Fruit fly (Drosophila melanogaster) whole organism, embryonic: Measurements from ENCODE around the gene CG7304.

ENCODE experiments used
- BEAF-32 ChIP-seq: fragments of 200-800 bp; sonication (Bioruptor generic); optimal IDR thresholded peaks from 3 replicates; lab custom pipeline; 2017; ENCODE audit warnings: missing biosample characterization, missing genetic modification characterization, mild to moderate bottlenecking, moderate library complexity, missing genetic modification reagents
- CG10979 ChIP-seq: fragments of 200-800 bp; sonication (Bioruptor generic); optimal IDR thresholded peaks from 2 replicates; lab custom pipeline; 2018; ENCODE audit warnings: missing biosample characterization, mild to moderate bottlenecking, missing genetic modification characterization, moderate library complexity
- CG1233 ChIP-seq: fragments of 200-800 bp; sonication (Bioruptor generic); optimal IDR thresholded peaks from 4 replicates; lab custom pipeline; 2018; ENCODE audit warnings: missing biosample characterization, mild to moderate bottlenecking, missing genetic modification characterization
- CG13123 ChIP-seq: fragments of 200-800 bp; sonication (Bioruptor generic); optimal IDR thresholded peaks from 2 replicates; lab custom pipeline; 2016; ENCODE audit warnings: missing biosample characterization, missing genetic modification characterization
- CG15011 ChIP-seq: fragments of 200-800 bp; sonication (Bioruptor generic); optimal IDR thresholded peaks from 3 replicates; lab custom pipeline; 2018; ENCODE audit warnings: missing biosample characterization, mild to moderate bottlenecking, missing genetic modification characterization
- CG17359 ChIP-seq: fragments of 200-800 bp; sonication (Bioruptor generic); optimal IDR thresholded peaks from 3 replicates; lab custom pipeline; 2018; ENCODE audit warnings: missing biosample characterization, mild to moderate bottlenecking, missing genetic modification characterization, moderate library complexity
- CG2116 ChIP-seq: fragments of 200-800 bp; sonication (Bioruptor generic); optimal IDR thresholded peaks from 3 replicates; lab custom pipeline; 2018; ENCODE audit warnings: missing biosample characterization, mild to moderate bottlenecking, missing genetic modification characterization
- CG30431 ChIP-seq: fragments of 200-800 bp; sonication (Bioruptor generic); optimal IDR thresholded peaks from 2 replicates; lab custom pipeline; 2017; ENCODE audit warnings: missing biosample characterization, missing genetic modification characterization
- CG3065 ChIP-seq: fragments of 200-800 bp; sonication (Bioruptor generic); optimal IDR thresholded peaks from 2 replicates; lab custom pipeline; 2016; ENCODE audit warnings: missing biosample characterization, missing genetic modification characterization
- CG32532 ChIP-seq: fragments of 200-800 bp; sonication (Bioruptor generic); IDR thresholded peaks from 2 replicates; pipeline ENCODE4 v1.3.6; 2022; ENCODE audit warnings: missing biosample characterization, missing genetic modification characterization
- CG3838 ChIP-seq: fragments of 200-800 bp; sonication (Bioruptor generic); optimal IDR thresholded peaks from 3 replicates; lab custom pipeline; 2016; ENCODE audit warnings: missing biosample characterization, missing genetic modification characterization
- CG4424 ChIP-seq: fragments of 200-800 bp; sonication (Bioruptor generic); optimal IDR thresholded peaks from 3 replicates; lab custom pipeline; 2016; ENCODE audit warnings: missing biosample characterization, missing genetic modification characterization
- CG4854 ChIP-seq: fragments of 200-800 bp; sonication (Bioruptor generic); optimal IDR thresholded peaks from 2 replicates; lab custom pipeline; 2016; ENCODE audit warnings: missing biosample characterization, missing genetic modification characterization, inconsistent platforms
- CG6254 ChIP-seq: fragments of 200-800 bp; sonication (Bioruptor generic); optimal IDR thresholded peaks from 3 replicates; lab custom pipeline; 2017; ENCODE audit warnings: mild to moderate bottlenecking, missing biosample characterization, missing genetic modification reagents, missing genetic modification characterization
- CG8924 ChIP-seq: fragments of 200-800 bp; optimal IDR thresholded peaks from 3 replicates; lab custom pipeline; 2019; ENCODE audit warnings: missing biosample characterization, mild to moderate bottlenecking, missing genetic modification characterization, moderate library complexity
- CTCF ChIP-seq: fragments of 200-800 bp; sonication (Bioruptor generic); optimal IDR thresholded peaks from 2 replicates; lab custom pipeline; 2017; ENCODE audit warnings: missing biosample characterization, mild to moderate bottlenecking, missing genetic modification characterization, moderate library complexity
- Dad ChIP-seq: fragments of 200-800 bp; sonication (Bioruptor generic); optimal IDR thresholded peaks from 3 replicates; lab custom pipeline; 2016; ENCODE audit warnings: missing biosample characterization, missing genetic modification characterization
- Drgx ChIP-seq: fragments of 200-800 bp; sonication (Bioruptor generic); IDR thresholded peaks from 2 replicates; pipeline ENCODE4 v1.3.6; 2022; ENCODE audit warnings: missing biosample characterization, missing genetic modification characterization
- GATAe ChIP-seq: fragments of 200-800 bp; sonication (Bioruptor generic); conservative IDR thresholded peaks from 2 replicates; pipeline ENCODE4 v1.3.6; 2022; ENCODE audit warnings: missing biosample characterization, missing genetic modification characterization
- MTF-1 ChIP-seq: fragments of 200-800 bp; sonication (Bioruptor generic); optimal IDR thresholded peaks from 2 replicates; lab custom pipeline; 2018; ENCODE audit warnings: missing biosample characterization, mild to moderate bottlenecking, missing genetic modification characterization, borderline replicate concordance
- Meics ChIP-seq: fragments of 200-800 bp; sonication (Bioruptor generic); optimal IDR thresholded peaks from 2 replicates; lab custom pipeline; 2017; ENCODE audit warnings: missing biosample characterization, mild to moderate bottlenecking, missing genetic modification characterization
- Mes4 ChIP-seq: fragments of 200-800 bp; sonication (Bioruptor generic); optimal IDR thresholded peaks from 2 replicates; lab custom pipeline; 2016; ENCODE audit warnings: missing biosample characterization, missing genetic modification characterization
- Nf-YA ChIP-seq: fragments of 200-800 bp; sonication (Bioruptor generic); IDR thresholded peaks from 2 replicates; pipeline ENCODE4 v1.3.6; 2022; ENCODE audit warnings: missing biosample characterization, missing genetic modification characterization
- PHDP ChIP-seq: fragments of 200-800 bp; sonication (Bioruptor generic); optimal IDR thresholded peaks from 3 replicates; lab custom pipeline; 2018; ENCODE audit warnings: missing biosample characterization, mild to moderate bottlenecking, missing genetic modification characterization, moderate library complexity
- Rx ChIP-seq: fragments of 200-800 bp; sonication (Bioruptor generic); IDR thresholded peaks from 2 replicates; pipeline ENCODE4 v1.3.6; 2022; ENCODE audit warnings: missing biosample characterization, missing genetic modification characterization
- Spps ChIP-seq: fragments of 200-800 bp; sonication (Bioruptor generic); optimal IDR thresholded peaks from 2 replicates; lab custom pipeline; 2018; ENCODE audit warnings: missing biosample characterization, mild to moderate bottlenecking, missing genetic modification characterization
- Sry-δ ChIP-seq: fragments of 200-800 bp; sonication (Bioruptor generic); optimal IDR thresholded peaks from 2 replicates; lab custom pipeline; 2016; ENCODE audit warnings: missing biosample characterization, missing genetic modification characterization
- abd-A ChIP-seq: fragments of 200-800 bp; sonication (Bioruptor generic); optimal IDR thresholded peaks from 3 replicates; lab custom pipeline; 2019; ENCODE audit warnings: missing biosample characterization, mild to moderate bottlenecking, missing genetic modification characterization, moderate library complexity
- al ChIP-seq: fragments of 200-800 bp; sonication (Bioruptor generic); IDR thresholded peaks from 2 replicates; pipeline ENCODE4 v1.3.6; 2022; ENCODE audit warnings: missing biosample characterization, missing genetic modification characterization
- caup ChIP-seq: fragments of 200-800 bp; sonication (Bioruptor generic); optimal IDR thresholded peaks from 3 replicates; lab custom pipeline; 2017; ENCODE audit warnings: missing biosample characterization, mild to moderate bottlenecking, missing genetic modification characterization, moderate library complexity; ENCODE audit not compliant: severe bottlenecking
- cg ChIP-seq: fragments of 200-800 bp; sonication (Bioruptor generic); optimal IDR thresholded peaks from 3 replicates; lab custom pipeline; 2019; ENCODE audit warnings: missing biosample characterization, mild to moderate bottlenecking, missing genetic modification characterization, moderate library complexity
- crp ChIP-seq, 2 experiments: fragments of 200-800 bp; sonication (Bioruptor generic); optimal IDR thresholded peaks; 2 replicates in 1 of 2; 3 replicates in 1 of 2; lab custom pipeline; 2017; ENCODE audit warnings: missing biosample characterization in 2 of 2, missing genetic modification characterization in 2 of 2, mild to moderate bottlenecking in 1 of 2, moderate library complexity in 1 of 2
- emc ChIP-seq: fragments of 200-800 bp; sonication (Bioruptor generic); optimal IDR thresholded peaks from 2 replicates; lab custom pipeline; 2016; ENCODE audit warnings: missing biosample characterization, missing genetic modification characterization
- esg ChIP-seq: fragments of 200-800 bp; sonication (Bioruptor generic); conservative IDR thresholded peaks from 2 replicates; pipeline ENCODE4 v1.3.6; 2022; ENCODE audit warnings: missing biosample characterization, missing genetic modification characterization
- gt ChIP-seq: fragments of 200-800 bp; sonication (Bioruptor generic); IDR thresholded peaks from 2 replicates; pipeline ENCODE4 v1.3.6; 2022; ENCODE audit warnings: missing biosample characterization, missing genetic modification characterization
- her ChIP-seq: fragments of 200-800 bp; sonication (Bioruptor generic); optimal IDR thresholded peaks from 2 replicates; lab custom pipeline; 2016; ENCODE audit warnings: missing biosample characterization, missing genetic modification characterization
- kah ChIP-seq: fragments of 200-800 bp; sonication (Bioruptor generic); optimal IDR thresholded peaks from 2 replicates; lab custom pipeline; 2018; ENCODE audit warnings: missing biosample characterization, mild to moderate bottlenecking, missing genetic modification characterization
- nerfin-2 ChIP-seq: fragments of 200-800 bp; sonication (Bioruptor generic); IDR thresholded peaks from 2 replicates; pipeline ENCODE4 v1.3.6; 2022; ENCODE audit warnings: missing biosample characterization, missing genetic modification characterization; ENCODE audit not compliant: partially characterized antibody
- nmo ChIP-seq: fragments of 200-800 bp; sonication (Bioruptor generic); optimal IDR thresholded peaks from 2 replicates; lab custom pipeline; 2018; ENCODE audit warnings: missing biosample characterization, mild to moderate bottlenecking, missing genetic modification characterization, moderate library complexity
- p53 ChIP-seq: fragments of 200-800 bp; sonication (Bioruptor generic); optimal IDR thresholded peaks from 2 replicates; lab custom pipeline; 2016; ENCODE audit warnings: missing biosample characterization, missing genetic modification characterization
- pum ChIP-seq: fragments of 200-800 bp; sonication (Bioruptor generic); optimal IDR thresholded peaks from 2 replicates; lab custom pipeline; 2016; ENCODE audit warnings: missing biosample characterization, missing genetic modification characterization
- sens ChIP-seq: fragments of 200-800 bp; sonication (Bioruptor generic); peaks from one replicate; lab custom pipeline; 2016; ENCODE audit warnings: missing biosample characterization, missing genetic modification characterization
- sisA ChIP-seq: fragments of 200-800 bp; sonication (Bioruptor generic); IDR thresholded peaks from 2 replicates; pipeline ENCODE4 v1.3.6; 2022; ENCODE audit warnings: missing biosample characterization, missing genetic modification characterization
- sna ChIP-seq: fragments of 200-800 bp; sonication (Bioruptor generic); IDR thresholded peaks from 2 replicates; pipeline ENCODE4 v1.3.6; 2022; ENCODE audit warnings: missing biosample characterization, missing genetic modification characterization; ENCODE audit not compliant: partially characterized antibody
- stwl ChIP-seq: fragments of 200-800 bp; sonication (Bioruptor generic); optimal IDR thresholded peaks from 3 replicates; lab custom pipeline; 2018; ENCODE audit warnings: missing biosample characterization, mild to moderate bottlenecking, missing genetic modification characterization, moderate library complexity
- sug ChIP-seq: fragments of 200-800 bp; optimal IDR thresholded peaks from 2 replicates; lab custom pipeline; 2019; ENCODE audit warnings: missing biosample characterization, mild to moderate bottlenecking, missing genetic modification characterization, moderate library complexity
- tap ChIP-seq: fragments of 200-800 bp; optimal IDR thresholded peaks from 3 replicates; lab custom pipeline; 2019; ENCODE audit warnings: missing biosample characterization, mild to moderate bottlenecking, missing genetic modification characterization, moderate library complexity
- tgo ChIP-seq: fragments of 200-800 bp; sonication (Bioruptor generic); IDR thresholded peaks from 3 replicates; pipeline ENCODE4 v1.3.6; 2022; ENCODE audit warnings: missing biosample characterization, missing genetic modification characterization
- tx ChIP-seq: fragments of 200-800 bp; sonication (Bioruptor generic); optimal IDR thresholded peaks from 2 replicates; lab custom pipeline; 2016; ENCODE audit warnings: missing biosample characterization, missing genetic modification characterization
- zfh2 ChIP-seq: fragments of 200-800 bp; sonication (Bioruptor generic); optimal IDR thresholded peaks from 2 replicates; lab custom pipeline; 2016; ENCODE audit warnings: missing biosample characterization, missing genetic modification characterization

CG7304 gene

DNA sequence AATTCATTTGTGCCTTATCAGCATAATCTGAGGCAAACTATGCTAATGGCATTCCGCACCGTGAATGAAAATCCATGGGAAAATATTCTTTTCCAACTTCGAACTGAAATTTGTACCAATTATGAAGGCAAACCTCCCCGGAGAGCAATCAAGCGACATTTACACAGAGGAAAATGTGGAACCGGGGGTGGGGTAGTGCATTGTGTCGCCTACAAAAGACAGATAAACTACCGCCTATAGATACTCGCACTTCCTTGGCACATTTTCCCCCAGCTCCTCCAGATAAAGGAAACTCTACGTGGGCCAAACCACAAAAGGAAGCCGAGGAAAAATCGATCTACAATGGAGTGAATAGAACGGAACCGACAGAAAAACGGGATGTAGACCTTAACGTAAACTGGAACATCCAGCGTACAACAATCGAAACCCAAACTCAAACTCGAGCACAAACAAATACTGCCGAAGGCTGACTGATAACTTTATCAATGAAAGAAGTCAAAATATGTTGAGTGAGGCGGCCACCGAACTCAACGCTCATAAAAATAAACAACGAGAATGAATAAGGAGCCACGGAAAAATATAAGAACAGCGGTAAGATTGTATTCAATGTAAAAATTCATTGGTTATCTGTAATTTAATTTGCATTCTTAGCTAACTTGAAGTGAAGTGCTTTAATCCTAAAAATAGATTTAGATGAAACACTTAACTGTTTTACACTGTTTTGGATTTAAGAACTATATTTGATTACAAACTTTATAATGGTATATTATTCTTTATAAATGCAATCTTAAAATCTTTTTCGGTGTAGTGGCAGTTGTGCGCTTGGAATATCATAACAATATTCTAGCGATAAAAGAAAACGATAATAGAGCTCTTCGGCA is 11.4 kb downstream of the CG7304 start (continued):
- TF ChIP-seq CG17359 (tag; lab: Kevin White, UChicago), result peak; percentile 35
- no peak for TF ChIP-seq MTF-1 (GFP tag; lab: Kevin White, UChicago)
- TF ChIP-seq crp (GFP tag; optimal IDR thresholded peaks at IDR 0.05; lab: Kevin White, UChicago), result no peak
- peak; percentile 49 for TF ChIP-seq nmo (GFP tag; lab: Kevin White, UChicago)
- TF ChIP-seq emc, result no peak
- TF ChIP-seq CG30431 (GFP tag; lab: Kevin White, UChicago), result no peak
- TF ChIP-seq CG4854 (GFP tag; lab: Kevin White, UChicago), result no peak
- peak; percentile 52 for TF ChIP-seq esg (GFP tag; lab: Robert Waterston, UW)
- no peak for TF ChIP-seq CG2116 (GFP tag; lab: Kevin White, UChicago)
- TF ChIP-seq tap, result peak; percentile 73
- TF ChIP-seq CG3838 (GFP tag; lab: Kevin White, UChicago), result no peak
- TF ChIP-seq CG10979 (tag; lab: Kevin White, UChicago), result peak; percentile 86
- TF ChIP-seq CTCF (GFP tag; lab: Kevin White, UChicago), result peak; percentile 19
- TF ChIP-seq GATAe (GFP tag; lab: Robert Waterston, UW), result no peak
- TF ChIP-seq Spps, result peak; percentile 12
- no peak for TF ChIP-seq cg (GFP tag; lab: Kevin White, UChicago)
- peak; percentile 10 for TF ChIP-seq abd-A (tag; lab: Kevin White, UChicago)
- peak; percentile 20 for TF ChIP-seq CG15011 (GFP tag; lab: Kevin White, UChicago)
- peak; percentile 63 for TF ChIP-seq CG6254
- TF ChIP-seq p53 (GFP tag; lab: Kevin White, UChicago), result no peak
- no peak for TF ChIP-seq CG3065 (GFP tag; lab: Kevin White, UChicago)
- no peak for TF ChIP-seq pum (GFP tag; lab: Kevin White, UChicago)
- peak; percentile 88 for TF ChIP-seq sens
- no peak for TF ChIP-seq kah (GFP tag; lab: Kevin White, UChicago)
- TF ChIP-seq Sry-δ (GFP tag; lab: Kevin White, UChicago), result no peak
- TF ChIP-seq zfh2 (GFP tag; lab: Kevin White, UChicago), result no peak
- peak; percentile 70 for TF ChIP-seq Meics (GFP tag; lab: Kevin White, UChicago)
- TF ChIP-seq al, result no peak
- peak; percentile 43; the same call in 1 of the 2 replicates for TF ChIP-seq sisA
- TF ChIP-seq Dad, result no peak
- TF ChIP-seq Drgx (GFP tag; lab: Robert Waterston, UW), result no peak
- TF ChIP-seq Mes4 (GFP tag; lab: Kevin White, UChicago), result no peak
- peak; percentile 79 for TF ChIP-seq sug
- no peak for TF ChIP-seq gt
- peak; percentile 30 for TF ChIP-seq caup
- no peak for TF ChIP-seq CG13123
- no peak for TF ChIP-seq stwl
- no peak for TF ChIP-seq BEAF-32 (GFP tag; lab: Kevin White, UChicago)
- TF ChIP-seq CG1233, result peak; percentile 60
- no peak for TF ChIP-seq nerfin-2
- TF ChIP-seq sna (GFP tag; lab: Robert Waterston, UW), result no peak
- no peak for TF ChIP-seq CG32532
- no peak for TF ChIP-seq tgo
- TF ChIP-seq CG8924 (tag; lab: Kevin White, UChicago), result peak; percentile 73
- TF ChIP-seq tx (GFP tag; lab: Kevin White, UChicago), result no peak
- no peak; the same call in 1 of the 2 replicates for TF ChIP-seq Nf-YA (GFP tag; lab: Robert Waterston, UW)
- TF ChIP-seq Rx (GFP tag; lab: Robert Waterston, UW), result no peak
- no peak for TF ChIP-seq her (GFP tag; lab: Kevin White, UChicago)
- TF ChIP-seq CG4424 (GFP tag; lab: Kevin White, UChicago), result peak; percentile 40
- TF ChIP-seq PHDP (tag; lab: Kevin White, UChicago), result peak; percentile 54
